Worm (Caenorhabditis elegans): ENCODE data around the gene Y37H2A.18.

Gene Y37H2A.18

ce11 chrV:18086174-18086661, 46.9 kb downstream of the Y37H2A.18 start, which contains the start of gene Y59A8B.12:
Y59A8B.12 (minus strand) TSS chrV:18086224.
- TF ChIP-seq F39B2.1 (GFP tag; IDR thresholded peaks at IDR 0.05) (no peak), lin-54 (GFP tag; optimal IDR thresholded peaks at IDR 0.05) (peak; percentile 54), efl-1 (GFP tag; optimal IDR thresholded peaks at IDR 0.05) (peak; percentile 27)

- TF ChIP-seq nhr-179 (tag; optimal IDR thresholded peaks at IDR 0.05) = no peak
- TF ChIP-seq lin-35 (GFP tag; optimal IDR thresholded peaks at IDR 0.05) = no peak
- no peak for TF ChIP-seq Y56A3A.18 (GFP tag; IDR thresholded peaks at IDR 0.05)
- TF ChIP-seq ama-1 (optimal IDR thresholded peaks at IDR 0.05) = no peak
- TF ChIP-seq ama-1 (GFP tag; optimal IDR thresholded peaks at IDR 0.05) = no peak
- TF ChIP-seq lsl-1 (GFP tag; optimal IDR thresholded peaks at IDR 0.05) = peak; percentile 81
- no peak for TF ChIP-seq hlh-26 (GFP tag; conservative IDR thresholded peaks at IDR 0.05)
- TF ChIP-seq mcd-1 (GFP tag; IDR thresholded peaks at IDR 0.05) = peak; percentile 27; the same call in 1 of the 2 replicates
- TF ChIP-seq rpc-1 (optimal IDR thresholded peaks at IDR 0.05) = no peak
- TF ChIP-seq rpc-1 (tag; optimal IDR thresholded peaks at IDR 0.05) = no peak
- no peak for TF ChIP-seq ztf-3 (GFP tag; optimal IDR thresholded peaks at IDR 0.05)
- TF ChIP-seq fkh-3 (tag; optimal IDR thresholded peaks at IDR 0.05) = no peak
- TF ChIP-seq F37B4.10 (GFP tag; IDR thresholded peaks at IDR 0.05) = no peak
- no peak for TF ChIP-seq mel-28 (tag; optimal IDR thresholded peaks at IDR 0.05; ENCODE audit: borderline replicate concordance)
- no peak for TF ChIP-seq ZK185.1 (tag; optimal IDR thresholded peaks at IDR 0.05; ENCODE audit: poor library complexity, severe bottlenecking)
- no peak for TF ChIP-seq F39B2.1 (GFP tag; IDR thresholded peaks at IDR 0.05)
- TF ChIP-seq dpl-1 (GFP tag; optimal IDR thresholded peaks at IDR 0.05) = no peak
- TF ChIP-seq Y95B8A.8 (GFP tag; IDR thresholded peaks at IDR 0.05) = peak; percentile 66; the same call in 1 of the 2 replicates
- TF ChIP-seq F57C9.4 (tag; optimal IDR thresholded peaks at IDR 0.05) = no peak
- TF ChIP-seq sptf-2 (GFP tag; optimal IDR thresholded peaks at IDR 0.05) = no peak
- 0 out of 2 replicates have a peak, but pooled peaks have one; percentile 42 for TF ChIP-seq Y53G8AR.9 (GFP tag; conservative IDR thresholded peaks at IDR 0.05)
- no peak for TF ChIP-seq lin-40 (tag; optimal IDR thresholded peaks at IDR 0.05)
- TF ChIP-seq cebp-1 (GFP tag; IDR thresholded peaks at IDR 0.05) = no peak
- TF ChIP-seq cebp-1 (tag; optimal IDR thresholded peaks at IDR 0.05) = peak; percentile 60
- TF ChIP-seq tlf-1 (GFP tag; optimal IDR thresholded peaks at IDR 0.05) = no peak
- TF ChIP-seq ztf-22 (GFP tag; optimal IDR thresholded peaks at IDR 0.05) = no peak
- TF ChIP-seq B0261.1 (tag; optimal IDR thresholded peaks at IDR 0.05) = no peak
- no peak for TF ChIP-seq aptf-2 (GFP tag; conservative IDR thresholded peaks at IDR 0.05)
- no peak for TF ChIP-seq F10E7.11 (tag; optimal IDR thresholded peaks at IDR 0.05)
- no peak for TF ChIP-seq akir-1 (GFP tag; optimal IDR thresholded peaks at IDR 0.05)
- no peak for TF ChIP-seq ccch-3 (GFP tag; optimal IDR thresholded peaks at IDR 0.05)
- TF ChIP-seq C06A6.2 (GFP tag; conservative IDR thresholded peaks at IDR 0.05) = no peak
- TF ChIP-seq him-1 (tag; optimal IDR thresholded peaks at IDR 0.05) = no peak
- TF ChIP-seq egl-44 (GFP tag; IDR thresholded peaks at IDR 0.05) = 0 out of 2 replicates have a peak, but pooled peaks have one; percentile 26
- no peak for TF ChIP-seq nhr-90 (tag; optimal IDR thresholded peaks at IDR 0.05)
- TF ChIP-seq hlh-12 (tag; optimal IDR thresholded peaks at IDR 0.05) = no peak
- TF ChIP-seq let-607 (tag; optimal IDR thresholded peaks at IDR 0.05) = no peak
- TF ChIP-seq lin-26 (GFP tag; IDR thresholded peaks at IDR 0.05) = no peak
- no peak for TF ChIP-seq pha-4 (tag; optimal IDR thresholded peaks at IDR 0.05)
- 0 out of 2 replicates have a peak, but pooled peaks have one; percentile 36 for TF ChIP-seq rcor-1 (GFP tag; IDR thresholded peaks at IDR 0.05)
- peak; percentile 67 for TF ChIP-seq F49E8.2 (tag; optimal IDR thresholded peaks at IDR 0.05; ENCODE audit: insufficient read depth)
- TF ChIP-seq efl-1 (GFP tag; optimal IDR thresholded peaks at IDR 0.05) = peak; percentile 16
- TF ChIP-seq egl-18 (GFP tag; IDR thresholded peaks at IDR 0.05) = 0 out of 2 replicates have a peak, but pooled peaks have one; percentile 14
- TF ChIP-seq repo-1 (tag; optimal IDR thresholded peaks at IDR 0.05) = peak; percentile 14
Observed at ce11 chrV:18085150-18085833, 47.8 kb downstream of the Y37H2A.18 start, which contains the start of gene fbxa-106. fbxa-106 (minus strand) TSS chrV:18085200.

Measured in whole organism, young adult.